Worm (Caenorhabditis elegans) whole organism, young adult: ENCODE measurements around the gene Y57G11C.38.

Experiments
- F33H1.4 ChIP-seq: fragments of 200-800 bp; sonication (Bioruptor generic); IDR thresholded peaks from 2 replicates; pipeline ENCODE4 v1.3.6; 2022; ENCODE audit warnings: missing genetic modification reagents, missing genetic modification characterization, missing compliant biosample characterization
- ama-1 ChIP-seq, 3 experiments: fragments of 150-350 bp in 1 of 3; sonication (generic microtip) in 2 of 3; optimal IDR thresholded peaks; 2 replicates each; lab custom pipeline; 2014 to 2018; ENCODE audit warnings: missing biosample characterization in 2 of 3, missing genetic modification characterization in 2 of 3, missing genetic modification reagents in 2 of 3
- aptf-2 ChIP-seq: fragments of 200-800 bp; sonication (Bioruptor generic); conservative IDR thresholded peaks from 2 replicates; pipeline ENCODE4 v1.3.6; 2022; ENCODE audit warnings: missing genetic modification reagents, missing genetic modification characterization, missing compliant biosample characterization
- bed-1 ChIP-seq: fragments of 200-800 bp; sonication (Bioruptor generic); IDR thresholded peaks from 2 replicates; pipeline ENCODE4 v1.3.6; 2022; ENCODE audit warnings: missing genetic modification reagents, missing genetic modification characterization, missing compliant biosample characterization
- cebp-2 ChIP-seq: fragments of 200-800 bp; sonication (Bioruptor generic); IDR thresholded peaks from 2 replicates; pipeline ENCODE4 v1.3.6; 2022; ENCODE audit warnings: missing genetic modification characterization, missing compliant biosample characterization
- gei-17 ChIP-seq: fragments of 200-800 bp; sonication (Bioruptor generic); optimal IDR thresholded peaks from 2 replicates; lab custom pipeline; 2018; ENCODE audit warnings: mild to moderate bottlenecking, missing genetic modification characterization, missing compliant biosample characterization
- hlh-26 ChIP-seq: fragments of 200-800 bp; sonication (Bioruptor generic); conservative IDR thresholded peaks from 2 replicates; pipeline ENCODE4 v1.3.6; 2022; ENCODE audit warnings: missing genetic modification reagents, missing genetic modification characterization, missing compliant biosample characterization
- pha-4 ChIP-seq: fragments of 150-350 bp; sonication (generic microtip); optimal IDR thresholded peaks from 2 replicates; lab custom pipeline; 2014; ENCODE audit warnings: missing biosample characterization, missing genetic modification reagents, missing genetic modification characterization
- rpc-1 ChIP-seq, 2 experiments: fragments of 150-350 bp in 1 of 2; sonication (generic microtip) in 1 of 2; optimal IDR thresholded peaks; 2 replicates each; lab custom pipeline; 2014 to 2018; ENCODE audit warnings: missing biosample characterization in 1 of 2, missing genetic modification characterization in 1 of 2, missing genetic modification reagents in 1 of 2, missing genotype in 1 of 2
- snpc-1.1 ChIP-seq: sonication (generic microtip); optimal IDR thresholded peaks from 2 replicates; lab custom pipeline; 2017; ENCODE audit warnings: missing genetic modification characterization, mild to moderate bottlenecking, missing compliant biosample characterization, antibody characterized with exemption, moderate library complexity, missing genotype, missing genetic modification reagents; ENCODE audit not compliant: insufficient read depth
- unc-130 ChIP-seq: sonication (generic microtip); optimal IDR thresholded peaks from 2 replicates; lab custom pipeline; 2016; ENCODE audit warnings: missing genetic modification reagents, missing genetic modification characterization, missing compliant biosample characterization

- no peak for TF ChIP-seq aptf-2
- no peak for TF ChIP-seq unc-130
- no peak for TF ChIP-seq cebp-2 (GFP tag; lab: Robert Waterston, UW)
- no peak for TF ChIP-seq rpc-1 (optimal IDR thresholded peaks at IDR 0.05; lab: Kevin White, UChicago)
- no peak for TF ChIP-seq rpc-1 (tag; optimal IDR thresholded peaks at IDR 0.05; lab: Kevin White, UChicago)
- TF ChIP-seq gei-17, result no peak
- no peak for TF ChIP-seq hlh-26 (GFP tag; lab: Robert Waterston, UW)
- TF ChIP-seq ama-1 (optimal IDR thresholded peaks at IDR 0.05; lab: Kevin White, UChicago), result no peak
- TF ChIP-seq ama-1 (GFP tag; optimal IDR thresholded peaks at IDR 0.05; lab: Kevin White, UChicago), result no peak
- no peak for TF ChIP-seq pha-4
- peak; percentile 37 for TF ChIP-seq F33H1.4 (GFP tag; lab: Robert Waterston, UW)
- no peak for TF ChIP-seq snpc-1.1 (tag; lab: Kevin White, UChicago)
- TF ChIP-seq bed-1 (GFP tag; lab: Robert Waterston, UW), result no peak
Measured at ce11 chrIV:14828218-14828617, 34.0 kb upstream of the Y57G11C.38 start.
